Fruit fly (Drosophila melanogaster) whole organism, embryonic: Measurements from ENCODE around the gene Sgs1.

Source experiments
- Abd-B ChIP-seq: fragments of 200-800 bp; sonication (Bioruptor generic); optimal IDR thresholded peaks from 2 replicates; lab custom pipeline; 2018; ENCODE audit warnings: missing biosample characterization, mild to moderate bottlenecking, missing genetic modification characterization, moderate library complexity
- Adf1 ChIP-seq: fragments of 200-800 bp; sonication (Bioruptor generic); IDR thresholded peaks from 2 replicates; pipeline ENCODE4 v1.3.6; 2022; ENCODE audit warnings: missing biosample characterization, missing genetic modification characterization
- CG1024 ChIP-seq: fragments of 200-800 bp; sonication (Bioruptor generic); IDR thresholded peaks from 2 replicates; pipeline ENCODE4 v1.3.6; 2022; ENCODE audit warnings: missing biosample characterization, missing genetic modification characterization
- CG11398 ChIP-seq: fragments of 200-800 bp; sonication (Bioruptor generic); optimal IDR thresholded peaks from 2 replicates; lab custom pipeline; 2016; ENCODE audit warnings: missing biosample characterization, missing genetic modification characterization
- CG12299 ChIP-seq: fragments of 200-800 bp; sonication (Bioruptor generic); optimal IDR thresholded peaks from 2 replicates; lab custom pipeline; 2018; ENCODE audit warnings: missing biosample characterization, mild to moderate bottlenecking, missing genetic modification characterization
- CG12769 ChIP-seq: fragments of 200-800 bp; sonication (Bioruptor generic); optimal IDR thresholded peaks from 2 replicates; lab custom pipeline; 2019; ENCODE audit warnings: missing biosample characterization, mild to moderate bottlenecking, missing genetic modification characterization, moderate library complexity
- CG13894 ChIP-seq: fragments of 200-800 bp; sonication (Bioruptor generic); optimal IDR thresholded peaks from 3 replicates; lab custom pipeline; 2018; ENCODE audit warnings: missing biosample characterization, mild to moderate bottlenecking, missing genetic modification characterization, moderate library complexity
- CG14014 ChIP-seq: fragments of 200-800 bp; sonication (Bioruptor generic); IDR thresholded peaks from 2 replicates; pipeline ENCODE4 v1.3.6; 2022; ENCODE audit warnings: missing biosample characterization, missing genetic modification characterization
- CG14441 ChIP-seq: fragments of 200-800 bp; sonication (Bioruptor generic); IDR thresholded peaks from 2 replicates; pipeline ENCODE4 v1.3.6; 2022; ENCODE audit warnings: missing biosample characterization, missing genetic modification characterization
- CG14860 ChIP-seq: fragments of 200-800 bp; sonication (Bioruptor generic); IDR thresholded peaks from 3 replicates; pipeline ENCODE4 v1.3.6; 2022; ENCODE audit warnings: missing biosample characterization, missing genetic modification characterization; ENCODE audit not compliant: partially characterized antibody
- CG17328 ChIP-seq: fragments of 200-800 bp; sonication (Bioruptor generic); IDR thresholded peaks from 2 replicates; pipeline ENCODE4 v1.3.6; 2022; ENCODE audit warnings: missing biosample characterization, missing genetic modification characterization
- CG1792 ChIP-seq: fragments of 200-800 bp; sonication (Bioruptor generic); optimal IDR thresholded peaks from 2 replicates; lab custom pipeline; 2016; ENCODE audit warnings: missing biosample characterization, missing genetic modification characterization
- CG3163 ChIP-seq: fragments of 200-800 bp; sonication (Bioruptor generic); optimal IDR thresholded peaks from 3 replicates; lab custom pipeline; 2016; ENCODE audit warnings: missing biosample characterization, missing genetic modification characterization
- CG3407 ChIP-seq: fragments of 200-800 bp; sonication (Bioruptor generic); optimal IDR thresholded peaks from 2 replicates; lab custom pipeline; 2018; ENCODE audit warnings: missing biosample characterization, mild to moderate bottlenecking, missing genetic modification characterization
- CG34224 ChIP-seq: fragments of 200-800 bp; sonication (Bioruptor generic); IDR thresholded peaks from 3 replicates; pipeline ENCODE4 v1.3.6; 2022; ENCODE audit warnings: missing biosample characterization, missing genetic modification characterization; ENCODE audit not compliant: partially characterized antibody
- CG4282 ChIP-seq: fragments of 200-800 bp; sonication (Bioruptor generic); optimal IDR thresholded peaks from 2 replicates; lab custom pipeline; 2016; ENCODE audit warnings: missing biosample characterization, missing genetic modification characterization
- CG6813 ChIP-seq: fragments of 200-800 bp; sonication (Bioruptor generic); optimal IDR thresholded peaks from 2 replicates; lab custom pipeline; 2017; ENCODE audit warnings: missing biosample characterization, missing genetic modification characterization, mild to moderate bottlenecking, moderate library complexity, missing genetic modification reagents
- CG7745 ChIP-seq: fragments of 200-800 bp; sonication (Bioruptor generic); optimal IDR thresholded peaks from 2 replicates; lab custom pipeline; 2018; ENCODE audit warnings: missing biosample characterization, mild to moderate bottlenecking, missing genetic modification characterization, moderate library complexity
- CG8290 ChIP-seq, 3 experiments: fragments of 200-800 bp; sonication (Bioruptor generic); optimal IDR thresholded peaks; 2 replicates each; lab custom pipeline; 2016 to 2019; ENCODE audit warnings: missing biosample characterization in 3 of 3, missing genetic modification characterization in 3 of 3, mild to moderate bottlenecking in 2 of 3, moderate library complexity in 1 of 3
- CG9609 ChIP-seq: fragments of 200-800 bp; sonication (Bioruptor generic); optimal IDR thresholded peaks from 3 replicates; lab custom pipeline; 2016; ENCODE audit warnings: missing biosample characterization, missing genetic modification characterization
- Chrac-16 ChIP-seq: fragments of 200-800 bp; sonication (Bioruptor generic); optimal IDR thresholded peaks from 3 replicates; lab custom pipeline; 2016; ENCODE audit warnings: missing biosample characterization, missing genetic modification characterization
- D ChIP-seq, 2 experiments: fragments of 200-800 bp in 1 of 2; fragments of >200 bp in 1 of 2; sonication (Bioruptor generic) in 1 of 2; optimal IDR thresholded peaks; 2 replicates in 1 of 2; 3 replicates in 1 of 2; lab custom pipeline; 2017; ENCODE audit warnings: mild to moderate bottlenecking in 1 of 2, missing biosample characterization in 1 of 2, missing genetic modification characterization in 1 of 2, missing genetic modification reagents in 1 of 2
- D19B ChIP-seq: fragments of 200-800 bp; sonication (Bioruptor generic); optimal IDR thresholded peaks from 2 replicates; lab custom pipeline; 2017; ENCODE audit warnings: missing biosample characterization, mild to moderate bottlenecking, missing genetic modification characterization
- ERR ChIP-seq: fragments of 200-800 bp; sonication (Bioruptor generic); optimal IDR thresholded peaks from 2 replicates; lab custom pipeline; 2016; ENCODE audit warnings: missing biosample characterization, missing genetic modification characterization
- Hand ChIP-seq: fragments of 200-800 bp; sonication (Bioruptor generic); optimal IDR thresholded peaks from 2 replicates; lab custom pipeline; 2017; ENCODE audit warnings: mild to moderate bottlenecking, missing biosample characterization, missing genetic modification reagents, missing genetic modification characterization
- Nf-YC ChIP-seq: fragments of 200-800 bp; optimal IDR thresholded peaks from 3 replicates; lab custom pipeline; 2019; ENCODE audit warnings: missing biosample characterization, mild to moderate bottlenecking, missing genetic modification characterization, moderate library complexity
- Rx ChIP-seq: fragments of 200-800 bp; sonication (Bioruptor generic); IDR thresholded peaks from 2 replicates; pipeline ENCODE4 v1.3.6; 2022; ENCODE audit warnings: missing biosample characterization, missing genetic modification characterization
- Side ChIP-seq: fragments of 200-800 bp; sonication (Bioruptor generic); optimal IDR thresholded peaks from 2 replicates; lab custom pipeline; 2016; ENCODE audit warnings: missing biosample characterization, missing genetic modification characterization
- Sox100B ChIP-seq: fragments of 200-800 bp; sonication (Bioruptor generic); optimal IDR thresholded peaks from 3 replicates; lab custom pipeline; 2018; ENCODE audit warnings: missing biosample characterization, mild to moderate bottlenecking, missing genetic modification characterization
- Spps ChIP-seq: fragments of 200-800 bp; sonication (Bioruptor generic); optimal IDR thresholded peaks from 2 replicates; lab custom pipeline; 2018; ENCODE audit warnings: missing biosample characterization, mild to moderate bottlenecking, missing genetic modification characterization
- Stat92E ChIP-seq, 3 experiments: fragments of >200 bp in 2 of 3; fragments of 200-800 bp in 1 of 3; sonication (Bioruptor generic) in 1 of 3; optimal IDR thresholded peaks; 2 replicates each; lab custom pipeline; 2017 to 2019; ENCODE audit warnings: missing biosample characterization in 3 of 3, missing genetic modification characterization in 3 of 3, mild to moderate bottlenecking in 1 of 3, moderate library complexity in 1 of 3
- abd-A ChIP-seq: fragments of 200-800 bp; sonication (Bioruptor generic); optimal IDR thresholded peaks from 3 replicates; lab custom pipeline; 2019; ENCODE audit warnings: missing biosample characterization, mild to moderate bottlenecking, missing genetic modification characterization, moderate library complexity
- chinmo ChIP-seq: fragments of 200-800 bp; sonication (Bioruptor generic); IDR thresholded peaks from 4 replicates; pipeline ENCODE4 v1.3.6; 2022; ENCODE audit warnings: missing biosample characterization, missing genetic modification characterization; ENCODE audit not compliant: partially characterized antibody
- danr ChIP-seq: fragments of 200-800 bp; sonication (Bioruptor generic); IDR thresholded peaks from 2 replicates; pipeline ENCODE4 v1.3.6; 2022; ENCODE audit warnings: missing biosample characterization, missing genetic modification characterization
- dmrt99B ChIP-seq: fragments of 200-800 bp; sonication (Bioruptor generic); optimal IDR thresholded peaks from 2 replicates; lab custom pipeline; 2018; ENCODE audit warnings: missing biosample characterization, mild to moderate bottlenecking, missing genetic modification characterization, moderate library complexity
- fd64A ChIP-seq: fragments of 200-800 bp; sonication (Bioruptor generic); optimal IDR thresholded peaks from 3 replicates; lab custom pipeline; 2018; ENCODE audit warnings: missing biosample characterization, mild to moderate bottlenecking, missing genetic modification characterization
- fd96Cb ChIP-seq: fragments of 200-800 bp; sonication (Bioruptor generic); optimal IDR thresholded peaks from 2 replicates; lab custom pipeline; 2018; ENCODE audit warnings: missing biosample characterization, mild to moderate bottlenecking, missing genetic modification characterization, moderate library complexity
- fru ChIP-seq: fragments of >200 bp; optimal IDR thresholded peaks from 2 replicates; lab custom pipeline; 2017
- gsb ChIP-seq: fragments of 200-800 bp; sonication (Bioruptor generic); IDR thresholded peaks from 2 replicates; pipeline ENCODE4 v1.3.6; 2022; ENCODE audit warnings: missing biosample characterization, missing genetic modification characterization
- lov ChIP-seq, 2 experiments: fragments of 200-800 bp in 1 of 2; fragments of >200 bp in 1 of 2; sonication (Bioruptor generic) in 1 of 2; IDR thresholded peaks in 1 of 2; optimal IDR thresholded peaks in 1 of 2; 2 replicates in 1 of 2; 3 replicates in 1 of 2; pipeline versions ENCODE4 v1.3.6 to Lab custom; 2017 to 2022; ENCODE audit warnings: missing biosample characterization in 1 of 2, missing genetic modification characterization in 1 of 2
- pan ChIP-seq, 4 experiments: fragments of >200 bp in 3 of 4; fragments of 200-800 bp in 1 of 4; sonication (Bioruptor generic) in 1 of 4; optimal IDR thresholded peaks in 3 of 4; IDR thresholded peaks in 1 of 4; 2 replicates each; pipeline versions ENCODE4 v1.3.6 to Lab custom; 2017 to 2022; ENCODE audit warnings: missing biosample characterization in 2 of 4, missing genetic modification characterization in 2 of 4, mixed read lengths in 1 of 4
- sima ChIP-seq: fragments of 200-800 bp; sonication (Bioruptor generic); optimal IDR thresholded peaks from 2 replicates; lab custom pipeline; 2016; ENCODE audit warnings: missing biosample characterization, missing genetic modification characterization
- slbo ChIP-seq: fragments of 200-800 bp; sonication (Bioruptor generic); IDR thresholded peaks from 2 replicates; pipeline ENCODE4 v1.3.6; 2022; ENCODE audit warnings: missing biosample characterization, missing genetic modification characterization
- sug ChIP-seq: fragments of 200-800 bp; optimal IDR thresholded peaks from 2 replicates; lab custom pipeline; 2019; ENCODE audit warnings: missing biosample characterization, mild to moderate bottlenecking, missing genetic modification characterization, moderate library complexity
- tin ChIP-seq: fragments of 200-800 bp; sonication (Bioruptor generic); optimal IDR thresholded peaks from 3 replicates; lab custom pipeline; 2016; ENCODE audit warnings: missing biosample characterization, missing genetic modification characterization
- trh ChIP-seq: fragments of 200-800 bp; sonication (Bioruptor generic); optimal IDR thresholded peaks from 2 replicates; lab custom pipeline; 2016; ENCODE audit warnings: missing biosample characterization, missing genetic modification characterization
- twi ChIP-seq: fragments of 200-800 bp; optimal IDR thresholded peaks from 2 replicates; lab custom pipeline; 2019; ENCODE audit warnings: missing biosample characterization, mild to moderate bottlenecking, missing genetic modification characterization, moderate library complexity

Sgs1 gene

dm6 chr2L:4981278-4981966 is 44.2 kb downstream of the Sgs1 start, which contains the start of the genes CG8892 and CG34126 (continued):
- peak; percentile 98 for TF ChIP-seq slbo (GFP tag; lab: Robert Waterston, UW)
- peak; percentile 84 for TF ChIP-seq CG3163 (GFP tag; lab: Kevin White, UChicago)
- peak; percentile 94 for TF ChIP-seq CG14441 (GFP tag; lab: Robert Waterston, UW)
- TF ChIP-seq CG14014 (GFP tag; lab: Robert Waterston, UW) = peak; percentile 95
- TF ChIP-seq fd96Cb (tag; lab: Kevin White, UChicago) = peak; percentile 97
- peak; percentile 92 for TF ChIP-seq CG12299
- TF ChIP-seq fd64A (GFP tag; lab: Kevin White, UChicago) = peak; percentile 77
- peak; percentile 82 for TF ChIP-seq Hand (GFP tag; lab: Kevin White, UChicago)
- peak; percentile 93 for TF ChIP-seq Side (GFP tag; lab: Kevin White, UChicago)
- peak; percentile 99 for TF ChIP-seq Chrac-16 (GFP tag; lab: Kevin White, UChicago)
- TF ChIP-seq lov (optimal IDR thresholded peaks at IDR 0.05; lab: Kevin White, UChicago) = no peak
- peak; percentile 72; the same call in 2 of the 3 replicates for TF ChIP-seq lov (GFP tag; IDR thresholded peaks at IDR 0.05; lab: Robert Waterston, UW)
- TF ChIP-seq Rx (GFP tag; lab: Robert Waterston, UW) = peak; percentile 93
- TF ChIP-seq sima (GFP tag; lab: Kevin White, UChicago) = peak; percentile 83
- TF ChIP-seq CG4282 (GFP tag; lab: Kevin White, UChicago) = peak; percentile 88
- peak; percentile 89 for TF ChIP-seq abd-A
- TF ChIP-seq CG1792 (GFP tag; lab: Kevin White, UChicago) = peak; percentile 93
- peak; percentile 99 for TF ChIP-seq tin (GFP tag; lab: Kevin White, UChicago)
- peak; percentile 95 for TF ChIP-seq dmrt99B (tag; lab: Kevin White, UChicago)
- peak; percentile 96 for TF ChIP-seq Sox100B (GFP tag; lab: Kevin White, UChicago)
- TF ChIP-seq trh = peak; percentile 96
- TF ChIP-seq CG17328 (GFP tag; lab: Robert Waterston, UW) = peak; percentile 92
- peak; percentile 80 for TF ChIP-seq Adf1
- TF ChIP-seq gsb = peak; percentile 91
- TF ChIP-seq sug (tag; lab: Kevin White, UChicago) = peak; percentile 97
- TF ChIP-seq fru (lab: Kevin White, UChicago) = no peak
- peak; percentile 92 for TF ChIP-seq Nf-YC
- peak; percentile 94 for TF ChIP-seq CG3407
- TF ChIP-seq CG13894 (tag; lab: Kevin White, UChicago) = peak; percentile 94
- TF ChIP-seq CG14860 (GFP tag; lab: Robert Waterston, UW) = no peak
- TF ChIP-seq CG7745 (tag; lab: Kevin White, UChicago) = no peak
- peak; percentile 91 for TF ChIP-seq Spps
- TF ChIP-seq CG11398 = peak; percentile 82
- TF ChIP-seq CG34224 = no peak
- TF ChIP-seq danr (GFP tag; lab: Robert Waterston, UW) = peak; percentile 94
- peak; percentile 98 for TF ChIP-seq CG8290 (GFP tag; optimal IDR thresholded peaks at IDR 0.05; lab: Kevin White, UChicago)
- peak; percentile 91 to 94 for TF ChIP-seq CG8290 (tag; optimal IDR thresholded peaks at IDR 0.05; lab: Kevin White, UChicago)
- peak; percentile 88 for TF ChIP-seq CG1024
- peak; percentile 99 for TF ChIP-seq Abd-B (GFP tag; lab: Kevin White, UChicago)
- TF ChIP-seq CG6813 = peak; percentile 90
- TF ChIP-seq D19B (GFP tag; lab: Kevin White, UChicago) = peak; percentile 91
- peak; percentile 87 for TF ChIP-seq ERR (GFP tag; lab: Kevin White, UChicago)
- peak; percentile 97 for TF ChIP-seq CG9609 (GFP tag; lab: Kevin White, UChicago)
- TF ChIP-seq pan (optimal IDR thresholded peaks at IDR 0.05; lab: Kevin White, UChicago) = no peak
- TF ChIP-seq pan (GFP tag; optimal IDR thresholded peaks at IDR 0.05 in 1 of 2, IDR thresholded peaks at IDR 0.05 in 1 of 2) = peak in 1 of 2 experiments; percentile 94
- TF ChIP-seq Stat92E (GFP tag; optimal IDR thresholded peaks at IDR 0.05; lab: Kevin White, UChicago) = peak in 1 of 3 experiments; percentile 76
- no peak for TF ChIP-seq D (optimal IDR thresholded peaks at IDR 0.05; lab: Kevin White, UChicago)
- TF ChIP-seq D (GFP tag; optimal IDR thresholded peaks at IDR 0.05; lab: Kevin White, UChicago) = peak; percentile 97
- TF ChIP-seq twi = peak; percentile 97
- no peak for TF ChIP-seq CG12769 (tag; lab: Kevin White, UChicago)
- TF ChIP-seq chinmo (GFP tag; lab: Robert Waterston, UW) = peak; percentile 87; the same call in 2 of the 4 replicates
